Worm (Caenorhabditis elegans) whole organism, early embryonic: Measurements from ENCODE around the gene R13A1.5.

Source experiments
- B0310.2 ChIP-seq: sonication (generic microtip); optimal IDR thresholded peaks from 2 replicates; lab custom pipeline; 2016; ENCODE audit warnings: mild to moderate bottlenecking, missing genetic modification characterization, missing compliant biosample characterization
- aly-1 ChIP-seq: sonication (generic microtip); optimal IDR thresholded peaks from 2 replicates; lab custom pipeline; 2016; ENCODE audit warnings: missing genetic modification characterization, missing compliant biosample characterization
- ama-1 ChIP-seq: fragments of 150-350 bp; optimal IDR thresholded peaks from 2 replicates; lab custom pipeline; 2014
- ceh-13 ChIP-seq: fragments of 200-800 bp; sonication (Bioruptor generic); optimal IDR thresholded peaks from 2 replicates; lab custom pipeline; 2018; ENCODE audit warnings: mild to moderate bottlenecking, missing genetic modification characterization, missing compliant biosample characterization
- ets-7 ChIP-seq: sonication (generic microtip); optimal IDR thresholded peaks from 2 replicates; lab custom pipeline; 2016; ENCODE audit warnings: missing genotype, missing genetic modification characterization, missing compliant biosample characterization
- hmg-4 ChIP-seq: fragments of 200-800 bp; sonication (Bioruptor generic); optimal IDR thresholded peaks from 2 replicates; lab custom pipeline; 2018; ENCODE audit warnings: mild to moderate bottlenecking, missing genetic modification characterization, missing compliant biosample characterization
- hnd-1 ChIP-seq: sonication (generic microtip); optimal IDR thresholded peaks from 2 replicates; lab custom pipeline; 2016; ENCODE audit warnings: missing genetic modification characterization, missing compliant biosample characterization
- sea-1 ChIP-seq: fragments of 200-800 bp; sonication (Bioruptor generic); conservative IDR thresholded peaks from 2 replicates; pipeline ENCODE4 v1.3.6; 2022; ENCODE audit warnings: missing genetic modification characterization, missing compliant biosample characterization
- tra-4 ChIP-seq: sonication (generic microtip); optimal IDR thresholded peaks from 2 replicates; lab custom pipeline; 2017; ENCODE audit warnings: missing genetic modification characterization, missing compliant biosample characterization

DNA sequence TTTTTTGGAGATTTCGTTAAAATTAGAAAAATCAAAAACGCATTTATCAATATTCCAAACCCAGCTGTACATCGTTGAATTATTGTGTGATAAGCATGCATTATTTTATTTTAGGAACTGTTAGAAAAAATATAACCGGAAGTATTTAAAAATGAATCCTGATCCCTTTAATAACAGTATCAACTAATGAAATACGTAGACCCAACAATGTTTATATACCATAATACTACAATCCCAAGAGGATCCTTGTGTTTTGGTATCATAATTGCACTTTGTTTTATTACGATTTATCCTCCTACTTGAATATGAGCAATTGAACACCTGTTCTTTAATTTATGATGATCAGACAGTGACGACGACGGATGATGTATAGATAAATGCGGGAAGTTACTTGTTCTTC is 4.9 kb downstream of the R13A1.5 start, which contains the start of gene str-249:
- no peak for TF ChIP-seq ama-1
- TF ChIP-seq B0310.2: no peak
- TF ChIP-seq hmg-4 (GFP tag; lab: Kevin White, UChicago): no peak
- TF ChIP-seq sea-1 (GFP tag; lab: Robert Waterston, UW): no peak
- TF ChIP-seq ceh-13 (GFP tag; lab: Kevin White, UChicago): no peak
- no peak for TF ChIP-seq ets-7
- no peak for TF ChIP-seq tra-4 (tag; lab: Kevin White, UChicago)
- no peak for TF ChIP-seq hnd-1 (tag; lab: Kevin White, UChicago)
- TF ChIP-seq aly-1 (tag; lab: Kevin White, UChicago): no peak
